Worm (Caenorhabditis elegans) whole organism, early embryonic: ENCODE data around the gene C06E7.2.

Experiments
- B0310.2 ChIP-seq: sonication (generic microtip); optimal IDR thresholded peaks from 2 replicates; lab custom pipeline; 2016; ENCODE audit warnings: mild to moderate bottlenecking, missing genetic modification characterization, missing compliant biosample characterization
- F13C5.2 ChIP-seq: sonication (generic microtip); optimal IDR thresholded peaks from 2 replicates; lab custom pipeline; 2017; ENCODE audit warnings: mild to moderate bottlenecking, missing genetic modification characterization, inconsistent platforms, missing compliant biosample characterization
- aly-1 ChIP-seq: sonication (generic microtip); optimal IDR thresholded peaks from 2 replicates; lab custom pipeline; 2016; ENCODE audit warnings: missing genetic modification characterization, missing compliant biosample characterization
- ama-1 ChIP-seq: fragments of 150-350 bp; optimal IDR thresholded peaks from 2 replicates; lab custom pipeline; 2014
- ceh-13 ChIP-seq: fragments of 200-800 bp; sonication (Bioruptor generic); optimal IDR thresholded peaks from 2 replicates; lab custom pipeline; 2018; ENCODE audit warnings: mild to moderate bottlenecking, missing genetic modification characterization, missing compliant biosample characterization
- ceh-36 ChIP-seq: sonication (generic microtip); optimal IDR thresholded peaks from 2 replicates; lab custom pipeline; 2016; ENCODE audit warnings: missing genetic modification characterization, inconsistent platforms, missing compliant biosample characterization
- ets-7 ChIP-seq: sonication (generic microtip); optimal IDR thresholded peaks from 2 replicates; lab custom pipeline; 2016; ENCODE audit warnings: missing genotype, missing genetic modification characterization, missing compliant biosample characterization
- flt-1 ChIP-seq: fragments of 200-800 bp; sonication (Bioruptor generic); IDR thresholded peaks from 2 replicates; pipeline ENCODE4 v1.3.6; 2022; ENCODE audit warnings: missing genetic modification characterization, missing compliant biosample characterization
- hmbx-1 ChIP-seq: sonication (generic microtip); optimal IDR thresholded peaks from 2 replicates; lab custom pipeline; 2016; ENCODE audit warnings: mild to moderate bottlenecking, missing genetic modification characterization, missing compliant biosample characterization
- hmg-4 ChIP-seq: fragments of 200-800 bp; sonication (Bioruptor generic); optimal IDR thresholded peaks from 2 replicates; lab custom pipeline; 2018; ENCODE audit warnings: mild to moderate bottlenecking, missing genetic modification characterization, missing compliant biosample characterization
- hnd-1 ChIP-seq: sonication (generic microtip); optimal IDR thresholded peaks from 2 replicates; lab custom pipeline; 2016; ENCODE audit warnings: missing genetic modification characterization, missing compliant biosample characterization
- pes-1 ChIP-seq: fragments of 200-800 bp; sonication (Bioruptor generic); IDR thresholded peaks from 2 replicates; pipeline ENCODE4 v1.3.6; 2022; ENCODE audit warnings: missing genetic modification reagents, missing genetic modification characterization, missing compliant biosample characterization
- scrt-1 ChIP-seq: fragments of 200-800 bp; sonication (Bioruptor generic); IDR thresholded peaks from 2 replicates; pipeline ENCODE4 v1.3.6; 2022; ENCODE audit warnings: missing genetic modification characterization, missing compliant biosample characterization
- sea-1 ChIP-seq: fragments of 200-800 bp; sonication (Bioruptor generic); conservative IDR thresholded peaks from 2 replicates; pipeline ENCODE4 v1.3.6; 2022; ENCODE audit warnings: missing genetic modification characterization, missing compliant biosample characterization
- tbx-11 ChIP-seq: fragments of 200-800 bp; sonication (Bioruptor generic); IDR thresholded peaks from 2 replicates; pipeline ENCODE4 v1.3.6; 2022; ENCODE audit warnings: missing genetic modification characterization, missing compliant biosample characterization
- tbx-37 ChIP-seq: fragments of 200-800 bp; sonication (Bioruptor generic); conservative IDR thresholded peaks from 2 replicates; pipeline ENCODE4 v1.3.6; 2022; ENCODE audit warnings: missing genetic modification reagents, missing genetic modification characterization, missing compliant biosample characterization
- tra-4 ChIP-seq: sonication (generic microtip); optimal IDR thresholded peaks from 2 replicates; lab custom pipeline; 2017; ENCODE audit warnings: missing genetic modification characterization, missing compliant biosample characterization

C06E7.2 gene

ce11 chrIV:5806348-5806747, 32.9 kb upstream of the C06E7.2 start:
- TF ChIP-seq hnd-1 (no peak), sea-1 (GFP tag; lab: Robert Waterston, UW) (no peak), tbx-37 (GFP tag; lab: Robert Waterston, UW) (no peak), scrt-1 (GFP tag; lab: Robert Waterston, UW) (no peak), ceh-36 (tag; lab: Kevin White, UChicago) (no peak), ama-1 (no peak), flt-1 (no peak)

ce11 chrIV:5806909-5807308, 32.4 kb upstream of the C06E7.2 start, which contains the start of gene lntl-1:
Gene lntl-1 (minus strand): TSS chrIV:5807093.
- TF ChIP-seq tra-4, result no peak
- no peak for TF ChIP-seq ceh-13 (GFP tag; lab: Kevin White, UChicago)
- TF ChIP-seq ama-1, result no peak
- no peak for TF ChIP-seq sea-1 (GFP tag; lab: Robert Waterston, UW)
- TF ChIP-seq aly-1 (tag; lab: Kevin White, UChicago), result no peak
- no peak for TF ChIP-seq hnd-1
- TF ChIP-seq ceh-36 (tag; lab: Kevin White, UChicago), result no peak
- no peak for TF ChIP-seq flt-1

- TF ChIP-seq ets-7 (tag; lab: Kevin White, UChicago), result no peak
- TF ChIP-seq B0310.2 (tag; lab: Kevin White, UChicago), result no peak
- TF ChIP-seq tbx-11 (GFP tag; lab: Robert Waterston, UW), result no peak
- TF ChIP-seq flt-1, result no peak
- no peak for TF ChIP-seq hnd-1
- no peak for TF ChIP-seq ama-1
- TF ChIP-seq scrt-1 (GFP tag; lab: Robert Waterston, UW), result no peak
- TF ChIP-seq sea-1 (GFP tag; lab: Robert Waterston, UW), result no peak
- TF ChIP-seq aly-1 (tag; lab: Kevin White, UChicago), result no peak
- TF ChIP-seq ceh-36 (tag; lab: Kevin White, UChicago), result no peak
- TF ChIP-seq hmbx-1, result no peak
- no peak for TF ChIP-seq F13C5.2 (tag; lab: Kevin White, UChicago)
- TF ChIP-seq tra-4, result no peak
- TF ChIP-seq tbx-37 (GFP tag; lab: Robert Waterston, UW), result no peak
- TF ChIP-seq hmg-4 (GFP tag; lab: Kevin White, UChicago), result no peak
- TF ChIP-seq pes-1 (GFP tag; lab: Robert Waterston, UW), result no peak
- TF ChIP-seq ceh-13 (GFP tag; lab: Kevin White, UChicago), result no peak
Observed at ce11 chrIV:5809733-5810132, 29.5 kb upstream of the C06E7.2 start.

- no peak for TF ChIP-seq hmbx-1
- no peak for TF ChIP-seq scrt-1 (GFP tag; lab: Robert Waterston, UW)
- TF ChIP-seq pes-1 (GFP tag; lab: Robert Waterston, UW), result no peak
- no peak for TF ChIP-seq hmg-4 (GFP tag; lab: Kevin White, UChicago)
- TF ChIP-seq ets-7 (tag; lab: Kevin White, UChicago), result no peak
- TF ChIP-seq F13C5.2 (tag; lab: Kevin White, UChicago), result no peak
- no peak for TF ChIP-seq tbx-37 (GFP tag; lab: Robert Waterston, UW)
- no peak for TF ChIP-seq tbx-11 (GFP tag; lab: Robert Waterston, UW)
- no peak for TF ChIP-seq B0310.2 (tag; lab: Kevin White, UChicago)
- no peak for TF ChIP-seq hnd-1
- TF ChIP-seq ama-1, result no peak
- TF ChIP-seq ceh-13 (GFP tag; lab: Kevin White, UChicago), result no peak
- no peak for TF ChIP-seq flt-1
- TF ChIP-seq ceh-36 (tag; lab: Kevin White, UChicago), result no peak
- TF ChIP-seq sea-1 (GFP tag; lab: Robert Waterston, UW), result no peak
Observed at ce11 chrIV:5811079-5811622, 28.1 kb upstream of the C06E7.2 start.

- TF ChIP-seq ets-7 (tag; lab: Kevin White, UChicago) (no peak), hmbx-1 (no peak), sea-1 (GFP tag; lab: Robert Waterston, UW) (no peak), ama-1 (no peak), ceh-36 (tag; lab: Kevin White, UChicago) (no peak), flt-1 (no peak), F13C5.2 (tag; lab: Kevin White, UChicago) (no peak), B0310.2 (tag; lab: Kevin White, UChicago) (no peak), tbx-37 (GFP tag; lab: Robert Waterston, UW) (no peak), tra-4 (no peak), ceh-13 (GFP tag; lab: Kevin White, UChicago) (no peak), tbx-11 (GFP tag; lab: Robert Waterston, UW) (no peak), hmg-4 (GFP tag; lab: Kevin White, UChicago) (no peak), pes-1 (GFP tag; lab: Robert Waterston, UW) (no peak), scrt-1 (GFP tag; lab: Robert Waterston, UW) (no peak), hnd-1 (no peak), aly-1 (tag; lab: Kevin White, UChicago) (no peak)
Observed at ce11 chrIV:5814092-5814650, 25.1 kb upstream of the C06E7.2 start, which contains the start of gene oops-1. Gene oops-1 (minus strand): TSS chrIV:5814142.

- no peak for TF ChIP-seq ets-7 (tag; lab: Kevin White, UChicago)
- TF ChIP-seq hmg-4 (GFP tag; lab: Kevin White, UChicago), result no peak
- no peak for TF ChIP-seq tbx-11 (GFP tag; lab: Robert Waterston, UW)
- no peak for TF ChIP-seq flt-1
- no peak for TF ChIP-seq tbx-37 (GFP tag; lab: Robert Waterston, UW)
- no peak for TF ChIP-seq hmbx-1
- TF ChIP-seq ama-1, result no peak
- TF ChIP-seq aly-1 (tag; lab: Kevin White, UChicago), result no peak
- no peak for TF ChIP-seq pes-1 (GFP tag; lab: Robert Waterston, UW)
- TF ChIP-seq tra-4, result no peak
- TF ChIP-seq ceh-13 (GFP tag; lab: Kevin White, UChicago), result no peak
- TF ChIP-seq sea-1 (GFP tag; lab: Robert Waterston, UW), result no peak
- no peak for TF ChIP-seq F13C5.2 (tag; lab: Kevin White, UChicago)
- no peak for TF ChIP-seq ceh-36 (tag; lab: Kevin White, UChicago)
- no peak for TF ChIP-seq scrt-1 (GFP tag; lab: Robert Waterston, UW)
- TF ChIP-seq hnd-1, result no peak
- no peak for TF ChIP-seq B0310.2 (tag; lab: Kevin White, UChicago)
Observed at ce11 chrIV:5816466-5816865, 22.8 kb upstream of the C06E7.2 start.

- TF ChIP-seq ceh-36 (tag; lab: Kevin White, UChicago) (no peak), ama-1 (no peak), tra-4 (no peak), ets-7 (tag; lab: Kevin White, UChicago) (no peak), hnd-1 (no peak), hmbx-1 (no peak), ceh-13 (GFP tag; lab: Kevin White, UChicago) (no peak), B0310.2 (tag; lab: Kevin White, UChicago) (no peak)
Observed at ce11 chrIV:5817459-5817858, 21.8 kb upstream of the C06E7.2 start.
